Worm (Caenorhabditis elegans): ENCODE data around the gene Y53F4B.7.
"Not testable (repeated sequence)": the region's sequence is repeated elsewhere in the genome, so short reads cannot be mapped to it uniquely, and the experiment has no call there.

The Y53F4B.7 gene

DNA sequence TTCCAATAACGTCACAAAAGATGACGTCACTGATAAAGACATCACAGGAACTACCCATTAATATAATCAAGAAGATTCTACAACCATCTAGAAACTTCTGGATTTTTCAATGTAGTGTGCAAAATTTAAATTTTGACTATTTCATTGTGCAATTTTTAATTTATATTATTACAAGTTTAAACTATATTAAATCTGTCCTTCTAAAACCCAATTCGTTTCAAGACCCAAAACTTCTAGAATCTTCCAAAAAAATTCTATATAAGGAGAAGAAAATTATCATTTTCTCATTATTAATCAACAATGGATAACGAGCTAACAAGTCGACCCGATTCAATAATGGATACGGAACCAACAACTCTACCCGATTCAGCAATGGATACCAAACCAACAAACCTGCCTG, at the start of gene Y53F4B.7:
Gene Y53F4B.7, plus strand, starts transcription at position 301 of the 400 bp plus-strand sequence.
- TF ChIP-seq W03F9.2, him-1, dao-5 (tag; optimal IDR thresholded peaks at IDR 0.05): not testable (repeated sequence)

DNA sequence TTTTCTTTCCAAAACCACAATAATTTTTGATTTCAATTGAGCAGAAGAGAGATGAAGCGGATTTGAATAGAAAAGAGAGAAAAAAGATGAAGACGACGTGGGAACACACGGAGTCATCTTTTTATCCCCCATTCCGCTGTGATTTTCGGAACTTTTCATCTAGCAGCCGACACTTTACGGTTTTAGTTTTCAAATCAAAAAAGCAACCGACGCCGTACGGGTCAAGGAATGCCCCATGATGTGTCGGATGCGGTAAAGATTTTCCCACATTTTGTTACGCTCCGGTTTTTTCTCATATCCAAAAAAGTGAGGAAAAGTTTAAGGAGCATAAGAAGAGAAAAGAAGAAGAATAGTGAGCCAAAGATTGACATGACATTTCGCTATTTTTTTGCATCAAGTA, 47.2 kb upstream of the Y53F4B.7 start:
- no peak for TF ChIP-seq him-1 (tag; optimal IDR thresholded peaks at IDR 0.05)
- no peak for TF ChIP-seq dao-5 (tag; optimal IDR thresholded peaks at IDR 0.05)
- no peak for TF ChIP-seq W03F9.2 (tag; optimal IDR thresholded peaks at IDR 0.05)

ce11 chrII:14946545-14946944, 46.2 kb upstream of the Y53F4B.7 start:
- no peak for TF ChIP-seq dao-5 (tag; optimal IDR thresholded peaks at IDR 0.05)
- no peak for TF ChIP-seq him-1 (tag; optimal IDR thresholded peaks at IDR 0.05)
- TF ChIP-seq W03F9.2 (tag; optimal IDR thresholded peaks at IDR 0.05) = no peak

- TF ChIP-seq W03F9.2 (tag; optimal IDR thresholded peaks at IDR 0.05) = no peak
- TF ChIP-seq dao-5 (tag; optimal IDR thresholded peaks at IDR 0.05) = no peak
- TF ChIP-seq him-1 (tag; optimal IDR thresholded peaks at IDR 0.05) = no peak
These were observed 40.1 kb upstream of the Y53F4B.7 start for ce11 chrII:14952464-14953064.

DNA sequence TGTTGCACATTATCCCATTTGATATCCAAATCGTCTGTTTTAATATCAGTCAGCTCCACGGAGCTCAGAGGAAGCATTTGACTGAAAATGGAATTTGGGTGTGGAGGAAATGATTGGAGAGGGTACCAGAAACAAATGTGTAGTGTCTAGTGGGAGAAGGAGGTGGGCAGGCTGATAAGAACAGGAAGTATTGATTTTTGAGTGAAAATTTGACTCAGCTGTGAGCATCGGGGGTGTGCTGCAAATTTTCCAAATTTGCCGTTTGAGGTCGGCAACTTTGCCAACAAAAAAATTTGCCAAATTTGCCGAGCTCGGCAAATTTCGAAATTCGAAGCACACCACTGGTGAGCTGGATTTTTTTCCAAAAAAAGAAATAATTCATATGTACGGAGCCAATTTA, 34.6 kb upstream of the Y53F4B.7 start, which contains the start of gene Y53F4B.1:
Gene Y53F4B.1, minus strand, starts transcription at position 101 of the 400 bp plus-strand sequence.
- TF ChIP-seq him-1 (tag; optimal IDR thresholded peaks at IDR 0.05) (no peak), W03F9.2 (tag; optimal IDR thresholded peaks at IDR 0.05) (no peak), dao-5 (tag; optimal IDR thresholded peaks at IDR 0.05) (no peak)

DNA sequence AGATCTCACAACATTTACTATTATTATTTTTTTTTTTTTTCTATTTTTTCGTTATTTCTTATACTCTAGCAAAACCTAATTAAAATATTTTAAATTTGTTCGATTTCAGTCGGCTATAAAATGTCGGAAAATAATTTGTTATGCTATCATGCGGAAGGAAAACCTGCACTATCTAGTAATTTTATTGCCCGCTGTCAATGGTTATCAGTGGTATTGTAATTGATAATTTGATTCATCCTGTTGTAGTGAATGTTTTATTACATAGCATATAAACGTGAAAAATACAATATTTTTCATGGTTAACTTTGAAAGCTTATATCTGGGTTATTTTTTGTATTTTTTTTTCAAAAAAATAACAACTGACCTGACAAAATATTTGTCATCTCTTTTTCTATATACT, 33.4 kb upstream of the Y53F4B.7 start:
- TF ChIP-seq him-1 (tag; optimal IDR thresholded peaks at IDR 0.05) = no peak
- no peak for TF ChIP-seq W03F9.2 (tag; optimal IDR thresholded peaks at IDR 0.05)
- TF ChIP-seq dao-5 (tag; optimal IDR thresholded peaks at IDR 0.05) = no peak

- no peak for TF ChIP-seq dao-5 (tag; optimal IDR thresholded peaks at IDR 0.05)
- TF ChIP-seq W03F9.2 (tag; optimal IDR thresholded peaks at IDR 0.05) = no peak
- TF ChIP-seq him-1 (tag; optimal IDR thresholded peaks at IDR 0.05) = no peak
These were observed 28.7 kb upstream of the Y53F4B.7 start, which contains the start of gene elo-9 for ce11 chrII:14964008-14964407. Gene elo-9, minus strand, starts transcription at chrII:14964108.

DNA sequence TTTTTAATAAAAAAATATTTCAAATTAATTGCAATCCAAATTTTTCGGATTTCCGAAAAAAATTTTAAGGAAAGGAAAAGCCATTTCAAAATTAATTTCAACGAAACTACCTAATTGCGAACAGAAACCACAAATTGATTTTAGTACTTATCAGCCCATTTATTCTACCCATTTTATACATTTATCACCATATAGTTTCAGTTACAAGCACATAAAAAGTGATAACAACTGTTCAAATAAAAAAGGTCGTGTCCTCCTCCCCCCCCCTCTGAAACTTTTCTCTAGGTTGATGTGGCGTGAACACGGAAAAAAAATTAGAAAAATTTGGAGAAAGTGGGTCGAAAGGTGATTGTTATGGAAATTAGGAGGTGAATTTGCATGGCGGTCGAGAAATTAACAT, 27.8 kb upstream of the Y53F4B.7 start:
- TF ChIP-seq him-1 (tag; optimal IDR thresholded peaks at IDR 0.05) (no peak), W03F9.2 (tag; optimal IDR thresholded peaks at IDR 0.05) (no peak), dao-5 (tag; optimal IDR thresholded peaks at IDR 0.05) (no peak)

- TF ChIP-seq him-1 (tag; optimal IDR thresholded peaks at IDR 0.05) (no peak), W03F9.2 (tag; optimal IDR thresholded peaks at IDR 0.05) (no peak), dao-5 (tag; optimal IDR thresholded peaks at IDR 0.05) (no peak)
These were observed 26.3 kb upstream of the Y53F4B.7 start for ce11 chrII:14966420-14966819.

DNA sequence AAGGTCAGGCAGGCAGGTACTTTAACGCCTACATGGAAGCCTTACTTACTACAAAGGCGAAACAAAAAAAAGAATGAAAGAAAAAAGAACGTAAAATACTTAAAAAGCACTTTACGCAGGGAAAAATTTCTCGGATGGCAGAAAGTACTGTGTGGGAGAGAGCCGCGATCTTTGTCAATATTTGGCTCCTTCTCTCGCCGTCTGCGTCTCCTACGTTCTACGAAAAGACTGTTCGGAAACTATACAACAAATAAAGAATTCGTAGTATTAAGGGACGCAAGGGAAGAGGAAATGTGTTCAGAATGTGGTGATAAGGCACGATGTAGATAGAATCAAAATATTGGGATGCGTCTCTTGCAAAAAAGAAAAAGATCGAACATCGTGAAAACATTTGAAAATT, 25.6 kb upstream of the Y53F4B.7 start:
- no peak for TF ChIP-seq W03F9.2 (tag; optimal IDR thresholded peaks at IDR 0.05)
- no peak for TF ChIP-seq dao-5 (tag; optimal IDR thresholded peaks at IDR 0.05)
- no peak for TF ChIP-seq him-1 (tag; optimal IDR thresholded peaks at IDR 0.05)

- no peak for TF ChIP-seq dao-5 (tag; optimal IDR thresholded peaks at IDR 0.05)
- no peak for TF ChIP-seq him-1 (tag; optimal IDR thresholded peaks at IDR 0.05)
- TF ChIP-seq W03F9.2 (tag; optimal IDR thresholded peaks at IDR 0.05) = no peak
These were observed 24.4 kb upstream of the Y53F4B.7 start for ce11 chrII:14968275-14968674.

DNA sequence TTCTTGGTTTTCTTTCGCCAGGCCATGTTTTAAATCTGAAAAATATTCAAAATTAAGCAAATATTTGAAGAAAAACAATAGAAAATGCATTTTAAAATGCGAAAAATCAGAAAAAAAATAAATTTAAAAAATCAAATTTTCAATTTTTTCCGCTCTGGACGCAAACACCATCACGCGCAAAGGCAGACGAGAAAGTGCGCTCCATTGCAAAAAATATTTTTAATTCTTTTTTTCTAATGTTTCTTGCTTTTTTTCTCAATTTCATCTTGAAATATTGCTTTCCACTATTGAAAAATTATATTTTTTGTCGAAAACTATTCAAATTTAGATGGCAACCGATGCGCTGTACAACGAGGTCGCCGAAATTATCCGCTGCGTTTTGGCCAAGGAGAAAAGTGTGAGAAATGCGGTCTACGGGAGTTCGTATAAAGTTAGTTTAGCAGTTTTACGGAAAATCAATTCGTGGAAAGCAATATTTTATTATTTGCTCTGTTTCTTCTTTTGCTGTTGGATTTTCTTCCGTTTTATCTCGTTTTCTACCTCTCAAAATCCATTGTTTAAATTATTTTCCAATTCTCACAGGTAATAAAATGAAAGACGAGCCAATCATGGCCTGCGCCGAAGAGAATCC, 23.3 kb upstream of the Y53F4B.7 start, which contains the start of the genes pole-4, nsun-5 and metl-2:
Gene pole-4, minus strand, starts transcription at position 35 of the 631 bp plus-strand sequence.
Gene nsun-5, plus strand, starts transcription at position 298 of the 631 bp plus-strand sequence.
Gene metl-2, plus strand, starts transcription at position 581 of the 631 bp plus-strand sequence.
- TF ChIP-seq W03F9.2 (tag; optimal IDR thresholded peaks at IDR 0.05) (peak; percentile 35), him-1 (tag; optimal IDR thresholded peaks at IDR 0.05) (no peak)

DNA sequence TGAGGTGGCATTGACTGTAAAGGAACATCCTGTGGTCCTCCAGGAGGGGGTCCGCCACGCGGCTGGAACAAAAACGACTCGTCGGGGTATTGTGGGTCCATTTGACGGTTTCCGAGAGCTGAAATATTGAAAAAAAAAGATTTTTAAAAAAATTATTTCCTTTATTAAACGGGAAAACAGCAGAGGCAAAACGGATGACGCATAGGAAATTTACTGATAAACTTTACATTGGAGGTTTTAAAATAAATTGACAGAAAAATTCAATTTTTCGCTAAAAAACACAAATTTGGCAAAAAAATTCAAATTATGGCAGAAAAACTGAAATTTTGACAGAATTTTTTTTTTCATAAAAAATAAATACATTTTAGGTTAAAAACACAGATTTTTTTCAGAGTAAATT, 8.8 kb upstream of the Y53F4B.7 start, which contains the start of gene Y53F4B.5:
Gene Y53F4B.5, minus strand, starts transcription at position 101 of the 400 bp plus-strand sequence.
- TF ChIP-seq him-1 (tag; optimal IDR thresholded peaks at IDR 0.05) (no peak), dao-5 (tag; optimal IDR thresholded peaks at IDR 0.05) (no peak), W03F9.2 (tag; optimal IDR thresholded peaks at IDR 0.05) (no peak)

DNA sequence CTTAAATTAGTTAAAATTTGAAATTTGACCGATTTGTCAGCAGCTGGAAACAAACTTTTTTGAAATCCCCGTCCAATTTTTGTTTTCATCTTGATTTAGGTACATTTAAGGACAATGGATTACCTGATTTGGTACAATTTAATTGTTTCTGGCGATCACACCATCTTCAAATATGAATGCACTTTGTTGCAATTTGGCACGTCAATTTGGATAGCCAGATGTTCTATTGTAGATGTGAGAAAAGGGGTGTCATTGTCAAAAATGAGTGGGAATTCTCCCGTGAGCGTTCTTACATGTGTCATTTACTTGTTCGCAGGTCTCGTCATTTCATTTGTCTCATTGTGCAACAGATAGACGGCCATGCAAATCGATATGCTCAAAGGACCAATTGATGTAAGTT, 4.5 kb upstream of the Y53F4B.7 start, which contains the start of gene Y53F4B.43:
Gene Y53F4B.43, plus strand, starts transcription at position 301 of the 400 bp plus-strand sequence.
- TF ChIP-seq dao-5, W03F9.2, him-1 (tag; optimal IDR thresholded peaks at IDR 0.05): not testable (repeated sequence)

Data from whole organism, L4/young adult.